Worm (Caenorhabditis elegans): ENCODE data around the gene otpl-1.

- TF ChIP-seq flt-1 (GFP tag; IDR thresholded peaks at IDR 0.05) (no peak), T22C8.4 (GFP tag; IDR thresholded peaks at IDR 0.05) (no peak), ref-1 (GFP tag; conservative IDR thresholded peaks at IDR 0.05) (no peak), klf-2 (GFP tag; conservative IDR thresholded peaks at IDR 0.05) (no peak)
Observed at ce11 chrIV:3599958-3600357, 31.2 kb downstream of the otpl-1 start, which contains the start of gene Y37E11B.7.
